Worm (Caenorhabditis elegans): ENCODE data around the gene C30A5.10.
A peak's percentile ranks its signal among the peaks of the same experiment; 100 is the strongest.

Gene C30A5.10

ce11 chrIII:8242809-8243208 lies 33.1 kb upstream of the C30A5.10 start, which contains the start of gene C02F5.12:
Gene C02F5.12, minus strand, starts transcription at chrIII:8243029.
- TF ChIP-seq ztf-3 (GFP tag; optimal IDR thresholded peaks at IDR 0.05): no peak
- peak; percentile 42; the same call in 1 of the 2 replicates for TF ChIP-seq B0336.3 (GFP tag; IDR thresholded peaks at IDR 0.05)
- peak; percentile 40; the same call in 1 of the 2 replicates for TF ChIP-seq hsf-1 (GFP tag; IDR thresholded peaks at IDR 0.05)
- no peak for TF ChIP-seq rpc-1 (optimal IDR thresholded peaks at IDR 0.05)
- no peak for TF ChIP-seq rpc-1 (tag; optimal IDR thresholded peaks at IDR 0.05)
- peak; percentile 25 for TF ChIP-seq tbp1 (GFP tag; optimal IDR thresholded peaks at IDR 0.05)
- no peak for TF ChIP-seq dox-1 (GFP tag; IDR thresholded peaks at IDR 0.05)
- no peak for TF ChIP-seq ets-4 (GFP tag; optimal IDR thresholded peaks at IDR 0.05)
- no peak for TF ChIP-seq snpc-4 (GFP tag; optimal IDR thresholded peaks at IDR 0.05)
- TF ChIP-seq snpc-4 (tag; optimal IDR thresholded peaks at IDR 0.05): no peak
- no peak for TF ChIP-seq D2030.7 (GFP tag; IDR thresholded peaks at IDR 0.05)
- no peak for TF ChIP-seq B0261.1 (tag; optimal IDR thresholded peaks at IDR 0.05)
- no peak for TF ChIP-seq cebp-1 (GFP tag; IDR thresholded peaks at IDR 0.05)
- TF ChIP-seq cebp-1 (tag; optimal IDR thresholded peaks at IDR 0.05): peak; percentile 48
- peak; percentile 26; the same call in 1 of the 2 replicates for TF ChIP-seq pbrm-1 (GFP tag; IDR thresholded peaks at IDR 0.05)
- TF ChIP-seq Y53G8AR.9 (GFP tag; conservative IDR thresholded peaks at IDR 0.05): peak; percentile 69
- 0 out of 2 replicates have a peak, but pooled peaks have one; percentile 69 for TF ChIP-seq nfya-2 (GFP tag; IDR thresholded peaks at IDR 0.05)
- TF ChIP-seq lag-1 (GFP tag; IDR thresholded peaks at IDR 0.05): no peak
- no peak for TF ChIP-seq egl-18 (GFP tag; IDR thresholded peaks at IDR 0.05)
- no peak for TF ChIP-seq mxl-1 (tag; optimal IDR thresholded peaks at IDR 0.05)
- peak; percentile 46 for TF ChIP-seq nhr-80 (tag; optimal IDR thresholded peaks at IDR 0.05)
- 0 out of 2 replicates have a peak, but pooled peaks have one; percentile 19 for TF ChIP-seq attf-3 (GFP tag; conservative IDR thresholded peaks at IDR 0.05)
- peak; percentile 49; the same call in 1 of the 2 replicates for TF ChIP-seq madf-6 (GFP tag; IDR thresholded peaks at IDR 0.05)
- no peak for TF ChIP-seq tbx-9 (tag; optimal IDR thresholded peaks at IDR 0.05; ENCODE audit: borderline replicate concordance)
- 0 out of 2 replicates have a peak, but pooled peaks have one; percentile 51 for TF ChIP-seq ceh-58 (GFP tag; IDR thresholded peaks at IDR 0.05)
- TF ChIP-seq mcd-1 (GFP tag; IDR thresholded peaks at IDR 0.05): peak; percentile 28; the same call in 1 of the 2 replicates
- TF ChIP-seq ekl-4 (GFP tag; IDR thresholded peaks at IDR 0.05): peak; percentile 56
- peak; percentile 38 for TF ChIP-seq hmg-1.2 (GFP tag; IDR thresholded peaks at IDR 0.05)
- no peak for TF ChIP-seq mes-4 (tag; optimal IDR thresholded peaks at IDR 0.05)
- 0 out of 2 replicates have a peak, but pooled peaks have one; percentile 31 for TF ChIP-seq nfyb-1 (GFP tag; IDR thresholded peaks at IDR 0.05)
- TF ChIP-seq zim-3 (tag; optimal IDR thresholded peaks at IDR 0.05): no peak
- no peak for TF ChIP-seq atf-7 (tag; optimal IDR thresholded peaks at IDR 0.05)
- no peak for TF ChIP-seq sdz-38 (tag; optimal IDR thresholded peaks at IDR 0.05)
- TF ChIP-seq ceh-27 (GFP tag; optimal IDR thresholded peaks at IDR 0.05): no peak
- TF ChIP-seq attf-5 (GFP tag; optimal IDR thresholded peaks at IDR 0.05): peak; percentile 16
- TF ChIP-seq dpl-1 (GFP tag; optimal IDR thresholded peaks at IDR 0.05): no peak
- peak; percentile 35 for TF ChIP-seq tlf-1 (GFP tag; optimal IDR thresholded peaks at IDR 0.05)
- TF ChIP-seq snpc-3.4 (tag; optimal IDR thresholded peaks at IDR 0.05): peak; percentile 33
- no peak for TF ChIP-seq sptf-2 (GFP tag; optimal IDR thresholded peaks at IDR 0.05)
- TF ChIP-seq aptf-2 (GFP tag; conservative IDR thresholded peaks at IDR 0.05): no peak
- no peak for TF ChIP-seq F22D6.2 (tag; optimal IDR thresholded peaks at IDR 0.05)
- no peak for TF ChIP-seq snpc-1.1 (tag; optimal IDR thresholded peaks at IDR 0.05; ENCODE audit: insufficient read depth)
- no peak for TF ChIP-seq snpc-1.3 (tag; optimal IDR thresholded peaks at IDR 0.05; ENCODE audit: insufficient read depth)
- TF ChIP-seq nhr-120 (GFP tag; IDR thresholded peaks at IDR 0.05): no peak
- peak; percentile 61 for TF ChIP-seq lin-54 (GFP tag; optimal IDR thresholded peaks at IDR 0.05)
- TF ChIP-seq F37B4.10 (GFP tag; IDR thresholded peaks at IDR 0.05): no peak
- TF ChIP-seq Y67H2A.10 (GFP tag; conservative IDR thresholded peaks at IDR 0.05): no peak
- no peak for TF ChIP-seq lin-26 (GFP tag; IDR thresholded peaks at IDR 0.05)
- no peak for TF ChIP-seq rcor-1 (GFP tag; IDR thresholded peaks at IDR 0.05)

Measured in whole organism, young adult.